Fruit fly (Drosophila melanogaster) ovary, adult (tissue): ENCODE results near the gene twe.

Experiments used
- CG17801 ChIP-seq: fragments of 200-800 bp; optimal IDR thresholded peaks from 2 replicates; lab custom pipeline; 2019; ENCODE audit warnings: missing biosample characterization, mild to moderate bottlenecking, missing genetic modification characterization, moderate library complexity; ENCODE audit not compliant: partially characterized antibody

The twe gene

DNA sequence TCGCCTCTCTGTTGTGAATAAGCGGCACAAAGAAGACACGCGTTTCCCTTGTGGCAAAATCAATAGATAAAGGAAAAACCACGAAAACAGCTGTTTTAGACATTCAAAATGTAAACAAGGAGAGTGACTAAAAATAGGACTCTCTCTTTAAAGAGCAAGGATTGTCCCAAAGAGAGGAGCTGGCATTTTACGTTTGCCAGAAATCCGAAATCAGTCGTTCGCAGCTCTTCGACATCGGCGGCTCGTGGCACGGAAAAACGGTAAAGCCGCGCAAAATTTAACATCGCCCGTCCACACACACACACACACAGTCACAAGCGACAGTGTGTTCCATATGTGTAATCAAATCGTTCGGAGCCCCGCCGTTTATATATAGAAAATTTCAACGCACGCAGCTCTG lies 30.4 kb downstream of the twe start, which contains the start of gene Ca-Ma2d:
Gene Ca-Ma2d, plus strand, starts transcription at position 211 of the 400 bp plus-strand sequence.
- no peak for TF ChIP-seq CG17801 (GFP tag; lab: Kevin White, UChicago)

DNA sequence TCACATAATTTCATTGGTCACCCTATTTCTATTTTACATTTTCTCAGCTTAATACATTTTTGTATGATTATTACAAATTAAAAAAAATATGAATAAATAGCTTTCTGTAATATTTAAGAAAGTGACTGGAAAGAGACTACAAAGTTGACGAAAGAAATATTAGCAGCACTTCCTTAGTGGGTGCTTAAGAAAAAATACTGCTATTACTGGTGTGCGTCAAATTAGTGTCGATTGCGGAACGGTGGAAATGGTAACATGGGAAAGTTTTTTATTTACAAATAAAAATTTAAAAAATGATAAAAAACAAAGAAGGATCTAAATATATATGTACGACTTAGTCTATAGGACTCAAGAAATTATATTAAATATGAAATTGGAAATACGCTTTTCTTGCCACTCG lies 37.7 kb downstream of the twe start:
- TF ChIP-seq CG17801 (GFP tag; lab: Kevin White, UChicago), result no peak

DNA sequence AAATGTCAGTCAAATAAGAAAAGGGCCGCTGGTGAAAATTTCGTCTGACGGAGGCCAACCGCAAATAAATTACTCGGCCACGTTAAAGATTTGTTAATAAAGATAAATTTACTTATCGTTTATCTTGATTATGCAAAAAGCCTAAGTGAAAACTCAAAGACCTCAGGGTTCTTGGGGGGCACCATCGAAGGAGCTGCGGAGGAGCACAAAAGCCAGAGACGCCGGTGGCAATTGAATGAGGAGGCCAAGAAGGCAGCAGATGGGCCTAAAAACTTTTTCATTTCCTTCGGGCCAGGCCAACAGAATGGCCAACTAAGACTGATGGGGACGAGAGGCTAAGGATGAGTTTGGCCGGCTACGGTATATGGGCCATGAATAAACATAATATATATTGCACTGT lies 45.4 kb downstream of the twe start:
- TF ChIP-seq CG17801 (GFP tag; lab: Kevin White, UChicago), result no peak

DNA sequence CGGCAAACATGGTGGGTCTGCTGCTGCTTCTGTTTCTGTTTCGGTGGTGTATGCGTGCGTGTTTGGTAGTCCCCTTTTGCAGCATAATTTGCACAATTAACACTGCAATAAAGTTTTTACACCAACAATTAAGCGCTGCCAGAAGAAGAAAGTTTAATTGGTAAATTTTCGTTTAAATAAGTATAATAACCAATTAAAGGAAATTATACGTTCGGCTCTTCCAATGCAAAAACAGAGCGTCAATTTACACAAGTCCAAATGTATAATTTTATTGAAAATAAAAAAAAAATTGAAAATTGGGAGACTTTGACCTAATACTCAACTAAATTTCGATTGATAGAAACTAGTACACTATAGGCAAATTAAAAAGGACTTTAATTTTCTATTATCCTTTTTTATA lies 50.5 kb downstream of the twe start, which contains the start of gene CG31819:
Gene CG31819, plus strand, starts transcription at position 301 of the 400 bp plus-strand sequence.
- no peak for TF ChIP-seq CG17801 (GFP tag; lab: Kevin White, UChicago)
